Worm (Caenorhabditis elegans) whole organism, early embryonic: ENCODE data around the gene hst-1.

Experiments used
- B0310.2 ChIP-seq: sonication (generic microtip); optimal IDR thresholded peaks from 2 replicates; lab custom pipeline; 2016; ENCODE audit warnings: mild to moderate bottlenecking, missing genetic modification characterization, missing compliant biosample characterization
- F13C5.2 ChIP-seq: sonication (generic microtip); optimal IDR thresholded peaks from 2 replicates; lab custom pipeline; 2017; ENCODE audit warnings: mild to moderate bottlenecking, missing genetic modification characterization, inconsistent platforms, missing compliant biosample characterization
- aly-1 ChIP-seq: sonication (generic microtip); optimal IDR thresholded peaks from 2 replicates; lab custom pipeline; 2016; ENCODE audit warnings: missing genetic modification characterization, missing compliant biosample characterization
- ama-1 ChIP-seq: fragments of 150-350 bp; optimal IDR thresholded peaks from 2 replicates; lab custom pipeline; 2014
- ceh-13 ChIP-seq: fragments of 200-800 bp; sonication (Bioruptor generic); optimal IDR thresholded peaks from 2 replicates; lab custom pipeline; 2018; ENCODE audit warnings: mild to moderate bottlenecking, missing genetic modification characterization, missing compliant biosample characterization
- ceh-36 ChIP-seq: sonication (generic microtip); optimal IDR thresholded peaks from 2 replicates; lab custom pipeline; 2016; ENCODE audit warnings: missing genetic modification characterization, inconsistent platforms, missing compliant biosample characterization
- ets-7 ChIP-seq: sonication (generic microtip); optimal IDR thresholded peaks from 2 replicates; lab custom pipeline; 2016; ENCODE audit warnings: missing genotype, missing genetic modification characterization, missing compliant biosample characterization
- flt-1 ChIP-seq: fragments of 200-800 bp; sonication (Bioruptor generic); IDR thresholded peaks from 2 replicates; pipeline ENCODE4 v1.3.6; 2022; ENCODE audit warnings: missing genetic modification characterization, missing compliant biosample characterization
- hmbx-1 ChIP-seq: sonication (generic microtip); optimal IDR thresholded peaks from 2 replicates; lab custom pipeline; 2016; ENCODE audit warnings: mild to moderate bottlenecking, missing genetic modification characterization, missing compliant biosample characterization
- hmg-4 ChIP-seq: fragments of 200-800 bp; sonication (Bioruptor generic); optimal IDR thresholded peaks from 2 replicates; lab custom pipeline; 2018; ENCODE audit warnings: mild to moderate bottlenecking, missing genetic modification characterization, missing compliant biosample characterization
- hnd-1 ChIP-seq: sonication (generic microtip); optimal IDR thresholded peaks from 2 replicates; lab custom pipeline; 2016; ENCODE audit warnings: missing genetic modification characterization, missing compliant biosample characterization
- pes-1 ChIP-seq: fragments of 200-800 bp; sonication (Bioruptor generic); IDR thresholded peaks from 2 replicates; pipeline ENCODE4 v1.3.6; 2022; ENCODE audit warnings: missing genetic modification reagents, missing genetic modification characterization, missing compliant biosample characterization
- scrt-1 ChIP-seq: fragments of 200-800 bp; sonication (Bioruptor generic); IDR thresholded peaks from 2 replicates; pipeline ENCODE4 v1.3.6; 2022; ENCODE audit warnings: missing genetic modification characterization, missing compliant biosample characterization
- sea-1 ChIP-seq: fragments of 200-800 bp; sonication (Bioruptor generic); conservative IDR thresholded peaks from 2 replicates; pipeline ENCODE4 v1.3.6; 2022; ENCODE audit warnings: missing genetic modification characterization, missing compliant biosample characterization
- tbx-11 ChIP-seq: fragments of 200-800 bp; sonication (Bioruptor generic); IDR thresholded peaks from 2 replicates; pipeline ENCODE4 v1.3.6; 2022; ENCODE audit warnings: missing genetic modification characterization, missing compliant biosample characterization
- tbx-37 ChIP-seq: fragments of 200-800 bp; sonication (Bioruptor generic); conservative IDR thresholded peaks from 2 replicates; pipeline ENCODE4 v1.3.6; 2022; ENCODE audit warnings: missing genetic modification reagents, missing genetic modification characterization, missing compliant biosample characterization
- tra-4 ChIP-seq: sonication (generic microtip); optimal IDR thresholded peaks from 2 replicates; lab custom pipeline; 2017; ENCODE audit warnings: missing genetic modification characterization, missing compliant biosample characterization

Gene hst-1

DNA sequence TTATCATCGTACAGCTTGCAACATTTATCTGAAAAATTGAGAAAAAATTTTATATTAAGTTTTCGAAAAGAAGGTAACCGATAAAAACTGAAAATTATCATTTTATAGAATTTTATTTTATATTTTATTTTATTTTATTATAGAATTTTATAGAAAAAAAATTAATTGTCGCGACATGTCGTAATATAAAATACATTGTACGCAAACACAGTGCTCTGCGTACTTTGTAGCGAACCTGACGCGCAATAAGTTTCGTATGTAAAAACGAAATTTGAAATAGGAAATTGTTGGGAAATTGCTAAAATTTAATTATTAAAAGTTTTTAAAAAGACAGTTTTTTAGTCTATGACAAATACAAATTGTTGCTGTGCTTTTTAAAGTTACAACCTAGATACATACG lies at the start of gene hst-1, which contains the start of gene ints-6:
hst-1 (minus strand) TSS at position 28 of the 400 bp plus-strand sequence.
ints-6 (plus strand) TSS at position 260 of the 400 bp plus-strand sequence.
- TF ChIP-seq tbx-37 (GFP tag; lab: Robert Waterston, UW) = no peak
- no peak for TF ChIP-seq hnd-1 (tag; lab: Kevin White, UChicago)
- no peak for TF ChIP-seq scrt-1
- TF ChIP-seq pes-1 = no peak
- TF ChIP-seq hmg-4 (GFP tag; lab: Kevin White, UChicago) = no peak
- no peak for TF ChIP-seq tbx-11
- TF ChIP-seq ceh-13 (GFP tag; lab: Kevin White, UChicago) = no peak
- TF ChIP-seq ceh-36 (tag; lab: Kevin White, UChicago) = no peak
- no peak for TF ChIP-seq flt-1 (GFP tag; lab: Robert Waterston, UW)

ce11 chrIV:8740952-8741438 lies 49.7 kb upstream of the hst-1 start, which contains the start of gene F21D5.6:
F21D5.6 (minus strand) TSS chrIV:8741388.
- TF ChIP-seq ceh-13 (GFP tag; lab: Kevin White, UChicago) = no peak
- TF ChIP-seq pes-1 = no peak
- TF ChIP-seq tbx-11 = no peak
- TF ChIP-seq hnd-1 (tag; lab: Kevin White, UChicago) = no peak
- no peak for TF ChIP-seq sea-1 (GFP tag; lab: Robert Waterston, UW)
- TF ChIP-seq B0310.2 = no peak
- no peak for TF ChIP-seq F13C5.2 (tag; lab: Kevin White, UChicago)
- TF ChIP-seq ceh-36 (tag; lab: Kevin White, UChicago) = no peak
- TF ChIP-seq ama-1 = no peak
- no peak for TF ChIP-seq scrt-1
- no peak for TF ChIP-seq tbx-37 (GFP tag; lab: Robert Waterston, UW)
- TF ChIP-seq ets-7 (tag; lab: Kevin White, UChicago) = no peak
- TF ChIP-seq hmg-4 (GFP tag; lab: Kevin White, UChicago) = no peak
- TF ChIP-seq flt-1 (GFP tag; lab: Robert Waterston, UW) = no peak
- no peak for TF ChIP-seq tra-4 (tag; lab: Kevin White, UChicago)
- TF ChIP-seq aly-1 (tag; lab: Kevin White, UChicago) = no peak
- TF ChIP-seq hmbx-1 (tag; lab: Kevin White, UChicago) = no peak

ce11 chrIV:8739926-8740325 lies 48.6 kb upstream of the hst-1 start, which contains the start of gene mrps-33:
mrps-33 (minus strand) TSS chrIV:8740026.
- TF ChIP-seq scrt-1 (no peak), tbx-37 (GFP tag; lab: Robert Waterston, UW) (no peak), F13C5.2 (tag; lab: Kevin White, UChicago) (no peak), ceh-13 (GFP tag; lab: Kevin White, UChicago) (no peak), tra-4 (tag; lab: Kevin White, UChicago) (no peak), tbx-11 (no peak), aly-1 (tag; lab: Kevin White, UChicago) (no peak), flt-1 (GFP tag; lab: Robert Waterston, UW) (no peak)

- TF ChIP-seq scrt-1 (no peak), hnd-1 (tag; lab: Kevin White, UChicago) (no peak), ama-1 (no peak), sea-1 (GFP tag; lab: Robert Waterston, UW) (no peak), flt-1 (GFP tag; lab: Robert Waterston, UW) (no peak), tra-4 (tag; lab: Kevin White, UChicago) (no peak), tbx-37 (GFP tag; lab: Robert Waterston, UW) (no peak), ceh-13 (GFP tag; lab: Kevin White, UChicago) (no peak), tbx-11 (no peak), F13C5.2 (tag; lab: Kevin White, UChicago) (no peak), B0310.2 (no peak), aly-1 (tag; lab: Kevin White, UChicago) (no peak), pes-1 (no peak), ceh-36 (tag; lab: Kevin White, UChicago) (no peak), hmbx-1 (tag; lab: Kevin White, UChicago) (no peak), hmg-4 (GFP tag; lab: Kevin White, UChicago) (no peak), ets-7 (tag; lab: Kevin White, UChicago) (no peak)
These were observed 48.0 kb upstream of the hst-1 start, which contains the start of gene F21D5.5 for ce11 chrIV:8739294-8739693. F21D5.5 (minus strand) TSS chrIV:8739394.

- TF ChIP-seq hmg-4 (GFP tag; lab: Kevin White, UChicago) (no peak), B0310.2 (no peak), ceh-13 (GFP tag; lab: Kevin White, UChicago) (no peak), ceh-36 (tag; lab: Kevin White, UChicago) (no peak), pes-1 (no peak), tbx-11 (no peak), sea-1 (GFP tag; lab: Robert Waterston, UW) (no peak), tbx-37 (GFP tag; lab: Robert Waterston, UW) (no peak), tra-4 (tag; lab: Kevin White, UChicago) (no peak), F13C5.2 (tag; lab: Kevin White, UChicago) (no peak), ama-1 (no peak), scrt-1 (no peak), aly-1 (tag; lab: Kevin White, UChicago) (no peak), hnd-1 (tag; lab: Kevin White, UChicago) (no peak), ets-7 (tag; lab: Kevin White, UChicago) (no peak), flt-1 (GFP tag; lab: Robert Waterston, UW) (no peak), hmbx-1 (tag; lab: Kevin White, UChicago) (no peak)
These were observed 46.5 kb upstream of the hst-1 start, which contains the start of gene F21D5.4 for ce11 chrIV:8737787-8738186. F21D5.4 (plus strand) TSS chrIV:8738087.

DNA sequence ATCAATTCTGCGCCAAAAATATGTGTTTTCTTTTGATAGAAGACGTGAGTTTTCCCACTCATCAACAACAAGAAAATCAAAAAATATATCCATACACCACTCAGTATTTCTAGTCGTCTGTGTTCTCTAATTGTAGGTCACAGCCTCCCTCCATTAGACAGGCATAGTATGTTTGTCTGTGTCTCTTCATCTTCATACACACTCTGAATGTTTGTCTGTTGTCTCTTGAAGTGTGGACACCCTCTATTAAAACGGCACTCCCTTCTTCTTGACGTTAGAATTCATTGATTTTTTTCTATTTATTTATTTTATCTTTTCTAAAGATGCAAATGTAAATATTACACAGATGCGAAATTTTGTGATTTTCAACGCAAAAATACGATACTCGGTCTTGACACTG lies 46.0 kb upstream of the hst-1 start:
- TF ChIP-seq ceh-13 (GFP tag; lab: Kevin White, UChicago) (no peak), B0310.2 (no peak), ets-7 (tag; lab: Kevin White, UChicago) (no peak), scrt-1 (no peak), hmg-4 (GFP tag; lab: Kevin White, UChicago) (no peak), tra-4 (tag; lab: Kevin White, UChicago) (no peak), tbx-37 (GFP tag; lab: Robert Waterston, UW) (no peak), pes-1 (no peak), hnd-1 (tag; lab: Kevin White, UChicago) (no peak), tbx-11 (no peak), ama-1 (no peak), F13C5.2 (tag; lab: Kevin White, UChicago) (no peak), aly-1 (tag; lab: Kevin White, UChicago) (no peak), flt-1 (GFP tag; lab: Robert Waterston, UW) (no peak), hmbx-1 (tag; lab: Kevin White, UChicago) (no peak), ceh-36 (tag; lab: Kevin White, UChicago) (no peak), sea-1 (GFP tag; lab: Robert Waterston, UW) (no peak)
